Worm (Caenorhabditis elegans) whole organism, L4 larva: ENCODE data around the gene R10D12.1.

ENCODE experiments used
- T26A8.4 ChIP-seq: fragments of 200-800 bp; sonication (Bioruptor generic); IDR thresholded peaks from 2 replicates; pipeline ENCODE4 v1.3.6; 2022; ENCODE audit warnings: missing genetic modification characterization, missing compliant biosample characterization
- dmd-9 ChIP-seq: fragments of 200-800 bp; sonication (Bioruptor generic); IDR thresholded peaks from 2 replicates; pipeline ENCODE4 v1.3.6; 2022; ENCODE audit warnings: missing genetic modification reagents, missing genetic modification characterization, missing compliant biosample characterization
- jun-1 ChIP-seq: fragments of 150-350 bp; optimal IDR thresholded peaks from 2 replicates; lab custom pipeline; 2014; ENCODE audit warnings: missing biosample characterization, missing genetic modification reagents, missing genetic modification characterization
- mdl-1 ChIP-seq, 2 experiments: fragments of 150-350 bp in 1 of 2; sonication (generic microtip) in 1 of 2; optimal IDR thresholded peaks; 2 replicates each; lab custom pipeline; 2014 to 2017; ENCODE audit warnings: missing biosample characterization in 2 of 2, missing genetic modification characterization in 2 of 2
- nhr-28 ChIP-seq: fragments of 150-350 bp; optimal IDR thresholded peaks from 2 replicates; lab custom pipeline; 2014; ENCODE audit warnings: missing biosample characterization, missing genetic modification characterization
- unc-62 ChIP-seq, 3 experiments: fragments of 150-350 bp in 1 of 3; sonication (generic microtip); optimal IDR thresholded peaks in 2 of 3; peaks in 1 of 3; 1 replicate in 1 of 3; 2 replicates in 2 of 3; lab custom pipeline; 2014 to 2017; ENCODE audit warnings: missing biosample characterization in 3 of 3, missing genetic modification characterization in 3 of 3, missing genetic modification reagents in 3 of 3, missing genotype in 1 of 3
- ztf-11 ChIP-seq: fragments of 150-350 bp; optimal IDR thresholded peaks from 2 replicates; lab custom pipeline; 2014; ENCODE audit warnings: missing biosample characterization, missing genetic modification characterization

ce11 chrV:13981677-13982076 is 47.2 kb upstream of the R10D12.1 start:
- TF ChIP-seq nhr-28 (tag; lab: Kevin White, UChicago) (no peak), dmd-9 (GFP tag; lab: Robert Waterston, UW) (no peak), unc-62 (GFP tag; optimal IDR thresholded peaks at IDR 0.05 in 1 of 2; lab: Kevin White, UChicago) (no peak), unc-62 (tag; optimal IDR thresholded peaks at IDR 0.05; lab: Kevin White, UChicago) (no peak), mdl-1 (tag; optimal IDR thresholded peaks at IDR 0.05; lab: Kevin White, UChicago) (no peak), T26A8.4 (no peak), ztf-11 (tag; lab: Kevin White, UChicago) (no peak), jun-1 (no peak)
